Worm (Caenorhabditis elegans): ENCODE results near the gene tmem-17.

Gene tmem-17

DNA sequence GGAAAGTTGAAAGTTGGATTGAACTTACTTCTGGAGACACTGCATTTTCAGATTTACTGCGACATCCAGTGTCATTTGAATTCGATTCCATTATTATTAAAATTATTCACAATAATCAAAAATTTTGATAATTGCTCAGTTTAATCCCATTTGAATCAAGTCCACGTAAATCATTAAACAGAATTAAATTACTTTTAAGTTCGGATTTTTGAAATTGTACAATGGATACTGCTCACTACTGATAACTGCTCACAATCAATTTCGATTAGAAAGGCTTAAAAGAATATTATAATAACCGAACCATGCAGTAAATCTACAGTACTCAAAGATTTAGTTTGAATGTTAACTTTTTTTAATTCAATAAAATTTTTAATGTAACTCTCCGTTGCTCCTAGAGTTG lies 5.9 kb upstream of the tmem-17 start, which contains the start of gene R01H2.4:
Gene R01H2.4 (minus strand): TSS at position 101 of the 400 bp plus-strand sequence.
- TF ChIP-seq dao-5 (tag; optimal IDR thresholded peaks at IDR 0.05) = no peak
- TF ChIP-seq him-1 (tag; optimal IDR thresholded peaks at IDR 0.05) = no peak
- TF ChIP-seq W03F9.2 (tag; optimal IDR thresholded peaks at IDR 0.05) = no peak

DNA sequence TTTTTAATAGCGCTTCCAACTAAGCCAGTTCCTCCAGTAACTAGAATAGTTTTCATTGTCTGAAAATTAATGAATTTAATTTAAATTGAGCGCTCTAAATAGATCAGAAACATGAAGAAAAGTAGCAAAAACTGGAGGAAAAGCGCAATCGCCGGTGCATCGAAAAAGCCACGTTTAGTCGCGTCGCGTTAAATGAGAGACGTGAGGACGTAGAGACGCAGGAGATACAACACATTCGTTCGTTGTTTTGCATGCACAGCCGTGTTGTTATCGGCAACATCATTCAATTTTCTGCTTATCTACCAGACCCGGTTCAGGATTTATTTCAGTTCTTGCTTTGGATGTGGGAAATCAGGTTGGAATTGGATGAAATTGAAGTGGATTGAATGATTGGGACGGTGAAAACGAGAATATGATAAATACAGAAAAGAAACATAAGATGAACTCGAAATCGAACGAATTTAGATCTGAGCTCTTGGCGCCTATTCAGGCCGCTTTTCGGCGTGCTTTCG lies 2.6 kb upstream of the tmem-17 start, which contains the start of gene ger-1:
Gene ger-1 (minus strand): TSS at position 93 of the 512 bp plus-strand sequence.
- TF ChIP-seq W03F9.2 (tag; optimal IDR thresholded peaks at IDR 0.05) (no peak), dao-5 (tag; optimal IDR thresholded peaks at IDR 0.05) (no peak)

DNA sequence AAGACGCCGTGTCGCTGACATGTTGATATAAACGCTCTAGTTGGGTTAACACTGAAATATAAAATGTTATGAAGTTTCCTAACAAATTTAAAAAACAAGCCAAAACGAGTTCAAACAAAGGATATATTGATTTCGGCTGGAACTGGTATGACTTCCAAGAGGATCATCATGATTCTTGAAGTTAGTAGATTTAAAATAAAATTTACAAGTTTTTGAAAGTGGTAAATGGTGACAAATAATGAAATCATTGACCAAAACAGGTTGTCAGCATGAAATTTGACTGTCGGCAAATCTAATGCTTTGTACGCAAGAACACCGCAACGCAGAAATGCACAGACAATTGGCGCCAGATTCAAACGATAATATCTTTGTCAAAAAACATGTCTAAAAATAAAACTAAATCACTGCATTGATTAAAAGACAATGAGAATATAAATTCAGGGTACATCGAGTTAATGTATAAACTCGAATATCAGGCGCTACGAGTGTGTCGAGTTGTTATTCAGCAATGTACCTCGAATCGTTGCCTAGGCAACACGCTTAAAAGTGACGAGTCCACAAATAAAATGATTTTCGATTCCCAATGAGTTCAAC lies 1.5 kb upstream of the tmem-17 start, which contains the start of the genes ubc-18 and R01H2.8:
Gene ubc-18 (minus strand): TSS at position 51 of the 594 bp plus-strand sequence.
Gene R01H2.8 (plus strand): TSS at position 544 of the 594 bp plus-strand sequence.
- TF ChIP-seq W03F9.2 (tag; optimal IDR thresholded peaks at IDR 0.05) (peak; percentile 34), him-1 (tag; optimal IDR thresholded peaks at IDR 0.05) (no peak)

- TF ChIP-seq dao-5 (tag; optimal IDR thresholded peaks at IDR 0.05) (no peak), him-1 (tag; optimal IDR thresholded peaks at IDR 0.05) (no peak), W03F9.2 (tag; optimal IDR thresholded peaks at IDR 0.05) (no peak)
Observed at ce11 chrIII:7072452-7072851, 2.4 kb downstream of the tmem-17 start, which contains the start of gene lin-37. TSS of gene lin-37 (minus strand) at chrIII:7072552.

DNA sequence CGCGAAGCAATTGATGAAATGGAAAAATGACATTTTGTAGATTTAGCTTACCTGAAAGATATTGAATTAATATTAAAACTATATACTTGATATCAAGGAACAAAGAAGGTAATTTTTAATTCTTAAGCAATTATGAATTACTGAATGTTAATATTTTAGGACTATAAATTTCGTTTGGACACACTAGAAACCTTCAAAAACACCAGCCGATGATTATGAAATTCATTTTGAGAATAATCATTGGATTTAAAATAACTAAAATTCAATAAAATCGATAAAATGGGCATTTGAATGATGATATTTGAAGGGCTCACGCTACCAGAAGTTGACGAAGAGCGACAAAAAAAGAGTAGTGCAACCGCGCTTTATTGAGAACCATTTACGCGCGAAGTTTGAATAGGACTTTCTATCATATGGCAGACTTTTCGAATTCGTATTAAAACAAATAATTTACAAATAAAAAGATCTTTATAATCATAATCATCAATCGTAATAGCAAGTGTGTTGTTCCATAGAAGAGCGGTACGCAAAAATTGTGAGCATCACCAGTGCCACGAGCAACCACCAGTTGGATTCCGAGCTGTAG lies 3.8 kb downstream of the tmem-17 start, which contains the start of gene ZK418.5:
Gene ZK418.5 (minus strand): TSS at position 51 of the 586 bp plus-strand sequence.
- no peak for TF ChIP-seq him-1 (tag; optimal IDR thresholded peaks at IDR 0.05)
- TF ChIP-seq dao-5 (tag; optimal IDR thresholded peaks at IDR 0.05) = no peak
- TF ChIP-seq W03F9.2 (tag; optimal IDR thresholded peaks at IDR 0.05) = no peak

- TF ChIP-seq dao-5 (tag; optimal IDR thresholded peaks at IDR 0.05) (no peak), W03F9.2 (tag; optimal IDR thresholded peaks at IDR 0.05) (no peak), him-1 (tag; optimal IDR thresholded peaks at IDR 0.05) (no peak)
Observed at ce11 chrIII:7076386-7076785, 6.3 kb downstream of the tmem-17 start, which contains the start of gene ZK418.13. TSS of gene ZK418.13 (minus strand) at chrIII:7076486.

DNA sequence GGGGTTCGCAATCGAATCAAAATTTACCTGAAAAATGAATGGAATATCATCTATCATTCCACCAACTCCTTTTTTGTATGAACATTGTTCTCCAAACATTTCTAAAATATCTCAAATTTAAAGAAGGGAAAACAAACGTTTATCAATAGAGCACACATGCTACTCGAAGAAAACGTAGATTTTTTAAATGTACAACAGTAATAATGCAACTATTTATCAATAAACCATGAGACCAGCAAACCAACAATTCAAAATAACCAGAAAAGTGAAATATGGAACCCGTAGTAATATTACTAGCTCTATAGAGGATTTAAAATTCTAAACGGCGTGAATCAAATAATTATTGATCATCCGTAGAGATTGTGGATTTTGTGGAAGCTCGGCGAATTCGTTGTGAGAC lies 8.7 kb downstream of the tmem-17 start, which contains the start of gene ZK418.6:
Gene ZK418.6 (minus strand): TSS at position 101 of the 400 bp plus-strand sequence.
- TF ChIP-seq W03F9.2 (tag; optimal IDR thresholded peaks at IDR 0.05) (no peak), him-1 (tag; optimal IDR thresholded peaks at IDR 0.05) (no peak), dao-5 (tag; optimal IDR thresholded peaks at IDR 0.05) (no peak)

- TF ChIP-seq dao-5 (tag; optimal IDR thresholded peaks at IDR 0.05) = no peak
- TF ChIP-seq him-1 (tag; optimal IDR thresholded peaks at IDR 0.05) = no peak
- no peak for TF ChIP-seq W03F9.2 (tag; optimal IDR thresholded peaks at IDR 0.05)
Observed at ce11 chrIII:7080689-7081088, 10.6 kb downstream of the tmem-17 start, which contains the start of gene ZK418.7. TSS of gene ZK418.7 (minus strand) at chrIII:7080789.

DNA sequence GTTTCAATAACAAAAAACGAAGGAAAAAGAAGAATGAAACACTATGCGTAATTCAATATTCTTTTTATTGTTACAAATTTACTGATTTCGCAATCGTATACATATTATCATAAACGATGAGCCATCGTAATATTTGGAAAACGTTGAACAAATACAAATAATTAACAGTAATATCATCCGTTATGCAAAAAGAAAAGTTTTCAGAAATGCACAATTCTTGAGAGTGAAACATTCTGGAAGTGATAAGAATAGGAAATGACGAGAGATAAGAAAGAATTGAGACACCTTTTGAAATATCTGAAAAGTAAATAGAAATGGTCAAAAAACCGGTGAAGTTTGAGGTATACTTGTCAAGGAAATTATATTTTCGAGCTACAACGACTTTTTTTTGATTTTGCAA lies 11.4 kb downstream of the tmem-17 start:
- TF ChIP-seq him-1 (tag; optimal IDR thresholded peaks at IDR 0.05) = no peak
- no peak for TF ChIP-seq W03F9.2 (tag; optimal IDR thresholded peaks at IDR 0.05)
- TF ChIP-seq dao-5 (tag; optimal IDR thresholded peaks at IDR 0.05) = no peak

DNA sequence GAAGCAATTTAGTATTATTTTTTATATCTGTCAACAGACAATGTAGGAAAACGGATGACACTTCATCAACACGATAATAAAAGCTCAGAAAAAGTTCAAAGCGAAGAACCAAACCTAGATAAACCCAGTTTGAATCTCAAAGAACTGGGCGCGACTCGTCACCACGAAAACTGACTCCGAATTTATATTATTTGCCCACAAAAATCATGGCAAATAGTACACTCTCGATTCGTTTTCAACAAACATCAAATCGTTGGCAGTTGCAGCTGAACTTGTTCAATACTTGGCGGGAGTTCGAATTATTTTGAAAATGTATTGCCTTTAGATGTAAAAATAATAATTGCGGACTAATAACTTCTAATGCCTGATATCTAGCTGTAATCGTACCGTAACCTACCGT lies 13.0 kb downstream of the tmem-17 start:
- TF ChIP-seq W03F9.2 (tag; optimal IDR thresholded peaks at IDR 0.05) = no peak
- no peak for TF ChIP-seq him-1 (tag; optimal IDR thresholded peaks at IDR 0.05)
- TF ChIP-seq dao-5 (tag; optimal IDR thresholded peaks at IDR 0.05) = no peak

- TF ChIP-seq dao-5 (tag; optimal IDR thresholded peaks at IDR 0.05) (no peak), W03F9.2 (tag; optimal IDR thresholded peaks at IDR 0.05) (no peak), him-1 (tag; optimal IDR thresholded peaks at IDR 0.05) (no peak)
Observed at ce11 chrIII:7084908-7085307, 14.8 kb downstream of the tmem-17 start, which contains the start of gene tofu-7. TSS of gene tofu-7 (minus strand) at chrIII:7085018.

DNA sequence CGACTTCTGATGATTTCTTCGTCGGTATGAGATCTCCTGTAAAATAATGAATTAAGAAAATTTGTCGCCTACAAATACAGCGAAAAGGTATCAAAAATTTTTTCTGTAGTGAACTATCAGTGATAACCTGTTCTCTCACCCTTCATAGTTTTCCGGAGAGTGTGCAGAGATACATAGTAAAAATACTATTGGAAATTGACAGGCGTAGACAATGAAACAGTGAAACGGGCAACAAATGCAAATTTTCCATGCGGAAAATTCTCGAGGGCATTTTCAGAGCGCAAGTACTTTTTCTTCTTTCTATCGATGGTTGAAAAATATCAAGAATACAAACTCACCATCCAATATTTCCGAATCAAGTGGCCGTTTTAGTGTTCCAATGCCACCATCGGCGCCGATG lies 17.1 kb downstream of the tmem-17 start:
- TF ChIP-seq dao-5 (tag; optimal IDR thresholded peaks at IDR 0.05) (no peak), W03F9.2 (tag; optimal IDR thresholded peaks at IDR 0.05) (no peak), him-1 (tag; optimal IDR thresholded peaks at IDR 0.05) (no peak)

ce11 chrIII:7087691-7088323 lies 17.7 kb downstream of the tmem-17 start, which contains the start of gene fubl-2:
TSS of gene fubl-2 (minus strand) at chrIII:7087741.
- TF ChIP-seq W03F9.2 (tag; optimal IDR thresholded peaks at IDR 0.05) = peak; percentile 81
- TF ChIP-seq him-1 (tag; optimal IDR thresholded peaks at IDR 0.05) = no peak

Measured in whole organism, L4/young adult.